Fruit fly (Drosophila melanogaster): ENCODE data around the gene spz5.

- TF ChIP-seq CG8478 (optimal IDR thresholded peaks at IDR 0.05) (no peak), CTCF (optimal IDR thresholded peaks at IDR 0.05) (no peak)
Measured at dm6 chr3L:2834980-2835379, 57.0 kb downstream of the spz5 start.
